Fruit fly (Drosophila melanogaster): ENCODE data around the gene Rpt2.

Rpt2 gene

DNA sequence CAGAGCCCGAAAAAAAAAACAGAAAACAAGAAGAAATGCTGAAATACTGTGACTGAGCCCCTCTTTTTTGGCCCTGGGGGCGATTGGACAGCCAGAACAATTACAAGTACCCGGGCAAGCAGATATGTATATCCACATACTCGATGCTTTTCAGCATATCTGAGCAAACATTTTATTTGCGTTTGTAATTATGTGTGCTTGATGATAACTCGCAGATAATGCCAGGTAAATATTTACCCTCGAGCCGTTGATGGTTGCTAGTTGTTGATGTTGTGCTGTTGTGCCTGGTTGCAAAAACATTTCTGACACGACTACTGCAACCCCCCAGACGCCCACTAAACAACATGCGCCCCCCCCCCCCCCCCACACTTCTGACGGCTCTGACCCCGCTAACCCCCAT lies 12.0 kb downstream of the Rpt2 start (continued):
- TF ChIP-seq zen (tag; optimal IDR thresholded peaks at IDR 0.05) (no peak), Dek (tag; optimal IDR thresholded peaks at IDR 0.05) (no peak), Asciz (GFP tag; optimal IDR thresholded peaks at IDR 0.05) (peak; percentile 66), Vsx1 (GFP tag; optimal IDR thresholded peaks at IDR 0.05) (peak; percentile 63), sens (GFP tag) (no peak), CG10274 (GFP tag; optimal IDR thresholded peaks at IDR 0.05) (peak; percentile 9), Lpt (GFP tag; optimal IDR thresholded peaks at IDR 0.05) (no peak), unc-4 (GFP tag; IDR thresholded peaks at IDR 0.05; ENCODE audit: partially characterized antibody) (no peak), CG18599 (GFP tag; optimal IDR thresholded peaks at IDR 0.05) (peak; percentile 74), CG42726 (GFP tag; IDR thresholded peaks at IDR 0.05; ENCODE audit: partially characterized antibody) (no peak), trem (tag; optimal IDR thresholded peaks at IDR 0.05) (no peak), CG32532 (GFP tag; IDR thresholded peaks at IDR 0.05) (no peak), CG3407 (GFP tag; optimal IDR thresholded peaks at IDR 0.05) (peak; percentile 43), CG17829 (tag; optimal IDR thresholded peaks at IDR 0.05) (no peak), CG7745 (tag; optimal IDR thresholded peaks at IDR 0.05) (no peak), bigmax (GFP tag; optimal IDR thresholded peaks at IDR 0.05) (peak; percentile 37), CG9215 (GFP tag; IDR thresholded peaks at IDR 0.05) (no peak), CG11398 (GFP tag; optimal IDR thresholded peaks at IDR 0.05) (no peak), nom (GFP tag; optimal IDR thresholded peaks at IDR 0.05) (peak; percentile 38), ERR (GFP tag; optimal IDR thresholded peaks at IDR 0.05) (no peak), CG15073 (GFP tag; optimal IDR thresholded peaks at IDR 0.05) (no peak), CG17361 (GFP tag; IDR thresholded peaks at IDR 0.05) (0 out of 3 replicates have a peak, but pooled peaks have one; percentile 16), lmd (GFP tag; IDR thresholded peaks at IDR 0.05) (no peak; the same call in 1 of the 2 replicates), dan (GFP tag; IDR thresholded peaks at IDR 0.05) (no peak), trh (GFP tag; optimal IDR thresholded peaks at IDR 0.05) (no peak), Hr51 (GFP tag; optimal IDR thresholded peaks at IDR 0.05) (peak in 1 of 2 experiments; percentile 25), CG12744 (GFP tag; optimal IDR thresholded peaks at IDR 0.05) (no peak), dmrt11E (tag; optimal IDR thresholded peaks at IDR 0.05) (no peak), CG3847 (GFP tag; IDR thresholded peaks at IDR 0.05) (no peak), CG17912 (GFP tag; optimal IDR thresholded peaks at IDR 0.05) (peak; percentile 48), ara (GFP tag; IDR thresholded peaks at IDR 0.05) (no peak), Gug (GFP tag; IDR thresholded peaks at IDR 0.05) (no peak), CG9437 (GFP tag; optimal IDR thresholded peaks at IDR 0.05) (no peak), CG4617 (GFP tag; optimal IDR thresholded peaks at IDR 0.05; ENCODE audit: borderline replicate concordance) (no peak), z (GFP tag; IDR thresholded peaks at IDR 0.05) (no peak), HmgZ (tag; optimal IDR thresholded peaks at IDR 0.05) (peak; percentile 43), slp2 (GFP tag; optimal IDR thresholded peaks at IDR 0.05) (no peak), bbx (GFP tag; IDR thresholded peaks at IDR 0.05; ENCODE audit: partially characterized antibody) (no peak), tx (GFP tag; optimal IDR thresholded peaks at IDR 0.05) (no peak), CG16815 (GFP tag; optimal IDR thresholded peaks at IDR 0.05) (no peak), Spps (tag; optimal IDR thresholded peaks at IDR 0.05) (no peak), al (GFP tag; IDR thresholded peaks at IDR 0.05) (no peak), B-H2 (GFP tag; optimal IDR thresholded peaks at IDR 0.05) (no peak), jing (GFP tag; optimal IDR thresholded peaks at IDR 0.05) (no peak), HLH54F (GFP tag; optimal IDR thresholded peaks at IDR 0.05) (no peak), gro (GFP tag; optimal IDR thresholded peaks at IDR 0.05) (no peak), lilli (GFP tag; optimal IDR thresholded peaks at IDR 0.05) (no peak), CG13775 (GFP tag; optimal IDR thresholded peaks at IDR 0.05) (peak; percentile 3), ap (GFP tag; IDR thresholded peaks at IDR 0.05) (no peak), CG8765 (GFP tag; IDR thresholded peaks at IDR 0.05) (no peak), Ada2b (GFP tag; IDR thresholded peaks at IDR 0.05) (no peak), Max (GFP tag; optimal IDR thresholded peaks at IDR 0.05) (no peak)

Measured in whole organism, embryonic.